Fruit fly (Drosophila melanogaster): ENCODE data around the gene CG5521.

The CG5521 gene

DNA sequence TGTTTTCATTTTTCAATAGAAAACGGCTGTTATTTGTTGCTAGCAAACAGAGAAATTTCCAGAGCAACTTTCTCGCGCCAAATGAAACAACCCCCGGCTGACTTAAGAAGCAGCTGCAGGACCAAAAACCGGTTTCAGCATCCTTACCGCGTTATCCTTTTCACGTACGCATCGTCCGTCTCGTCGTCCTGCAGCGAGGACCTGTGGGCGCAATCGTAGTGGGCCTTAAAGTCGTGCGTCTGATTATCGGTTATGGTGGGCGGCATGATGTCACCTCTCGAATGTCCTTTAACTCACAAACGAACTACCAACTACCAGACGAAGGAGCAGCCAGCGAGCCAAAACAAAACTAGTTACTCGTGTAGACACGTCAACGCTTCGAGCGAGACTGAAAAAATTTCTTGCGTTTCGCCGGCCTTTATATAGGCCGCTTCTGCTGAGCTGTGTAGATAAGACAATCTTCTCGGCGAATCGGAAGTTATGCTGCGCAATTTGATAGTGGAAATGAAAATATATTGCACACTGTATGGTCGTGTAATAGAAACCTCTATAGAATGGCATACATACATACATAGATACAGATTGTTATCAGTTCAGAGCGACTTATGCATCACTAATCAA is 13.8 kb upstream of the CG5521 start:
- TF ChIP-seq CG7045 (GFP tag; optimal IDR thresholded peaks at IDR 0.05): no peak
- TF ChIP-seq CG11617 (GFP tag; optimal IDR thresholded peaks at IDR 0.05): no peak
- no peak for TF ChIP-seq kay (GFP tag; ENCODE audit: borderline replicate concordance)
- TF ChIP-seq ovo (GFP tag; optimal IDR thresholded peaks at IDR 0.05): no peak
- no peak for TF ChIP-seq CG14711 (tag; optimal IDR thresholded peaks at IDR 0.05)

DNA sequence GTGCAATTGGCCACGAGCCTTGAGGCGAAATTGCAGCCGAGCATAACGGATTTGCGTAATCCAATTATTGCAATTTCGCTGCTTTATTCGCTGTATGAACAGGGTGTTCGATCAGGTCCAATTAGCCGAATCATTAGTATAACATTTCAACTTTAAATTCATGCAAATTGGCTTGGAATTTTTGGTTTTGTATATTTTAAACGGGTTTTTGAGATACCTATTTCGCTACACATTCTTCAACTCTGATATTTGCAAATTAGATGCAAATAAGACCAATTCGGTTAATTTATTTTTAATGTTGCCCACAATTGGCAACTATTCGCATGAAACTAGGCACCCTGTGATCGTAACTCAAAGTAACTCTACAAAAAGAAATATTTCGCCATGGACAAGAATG is 13.3 kb upstream of the CG5521 start:
- no peak for TF ChIP-seq cnc (optimal IDR thresholded peaks at IDR 0.05)
- peak; percentile 48 for TF ChIP-seq CG5204 (GFP tag; optimal IDR thresholded peaks at IDR 0.05)
- peak; percentile 70 for TF ChIP-seq tj (GFP tag; optimal IDR thresholded peaks at IDR 0.05)
- TF ChIP-seq bab1 (GFP tag; optimal IDR thresholded peaks at IDR 0.05): peak; percentile 99
- TF ChIP-seq CG33017 (tag; optimal IDR thresholded peaks at IDR 0.05): peak; percentile 40
- TF ChIP-seq CG7101 (tag; optimal IDR thresholded peaks at IDR 0.05): peak; percentile 82
- no peak for TF ChIP-seq kay (GFP tag; ENCODE audit: borderline replicate concordance)
- peak; percentile 85 for TF ChIP-seq CG14711 (tag; optimal IDR thresholded peaks at IDR 0.05)
- TF ChIP-seq CG11617 (GFP tag; optimal IDR thresholded peaks at IDR 0.05): peak; percentile 51
- peak; percentile 35 for TF ChIP-seq CG7045 (GFP tag; optimal IDR thresholded peaks at IDR 0.05)
- no peak for TF ChIP-seq ovo (GFP tag; optimal IDR thresholded peaks at IDR 0.05)
- TF ChIP-seq CG12768 (GFP tag; optimal IDR thresholded peaks at IDR 0.05): no peak
- TF ChIP-seq Mnt (GFP tag; optimal IDR thresholded peaks at IDR 0.05): peak; percentile 35
- peak; percentile 91 for TF ChIP-seq Crg-1 (GFP tag; optimal IDR thresholded peaks at IDR 0.05)
- TF ChIP-seq Hr96 (GFP tag; optimal IDR thresholded peaks at IDR 0.05): peak; percentile 80
- TF ChIP-seq CG1620 (GFP tag; optimal IDR thresholded peaks at IDR 0.05): peak; percentile 92
- TF ChIP-seq Clk (GFP tag; optimal IDR thresholded peaks at IDR 0.05): peak; percentile 35
- peak; percentile 73 for TF ChIP-seq pad (GFP tag; optimal IDR thresholded peaks at IDR 0.05)
- no peak for TF ChIP-seq cic (GFP tag; optimal IDR thresholded peaks at IDR 0.05)
- peak; percentile 45 for TF ChIP-seq toe (GFP tag; optimal IDR thresholded peaks at IDR 0.05)

DNA sequence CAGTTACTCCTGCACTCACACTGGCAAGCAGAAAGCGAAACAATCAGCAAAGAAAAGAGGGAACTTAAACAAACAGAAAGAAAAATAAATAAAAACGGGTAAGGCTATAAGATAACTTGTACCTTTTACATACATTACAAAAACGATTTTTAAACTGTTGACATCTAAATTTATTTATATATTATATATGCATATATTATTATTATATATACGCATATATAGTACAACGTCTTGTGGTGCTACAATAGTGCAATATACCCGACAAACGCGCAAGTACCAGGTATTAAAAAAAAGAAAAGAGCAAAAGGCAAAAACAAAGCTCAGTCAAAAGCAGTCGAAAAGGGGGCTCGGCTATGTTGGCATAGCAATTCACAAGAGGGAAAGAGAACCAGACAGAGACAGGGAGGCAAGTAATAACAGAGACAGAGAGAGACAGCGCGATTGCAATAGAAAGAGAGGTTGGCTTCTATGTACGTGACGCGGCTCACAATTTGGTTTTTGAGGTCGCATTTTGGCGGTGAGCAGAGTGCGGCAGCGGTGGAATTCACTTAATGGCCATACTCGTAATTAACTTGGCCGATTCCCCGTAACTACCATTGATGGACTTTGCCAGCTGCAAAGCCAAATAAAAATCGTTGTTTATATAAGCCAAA is 12.6 kb upstream of the CG5521 start:
- TF ChIP-seq cnc (optimal IDR thresholded peaks at IDR 0.05): no peak
- no peak for TF ChIP-seq CG33017 (tag; optimal IDR thresholded peaks at IDR 0.05)
- TF ChIP-seq tj (GFP tag; optimal IDR thresholded peaks at IDR 0.05): peak; percentile 33
- no peak for TF ChIP-seq Mnt (GFP tag; optimal IDR thresholded peaks at IDR 0.05)
- TF ChIP-seq CG7101 (tag; optimal IDR thresholded peaks at IDR 0.05): peak; percentile 35
- peak; percentile 4 for TF ChIP-seq pad (GFP tag; optimal IDR thresholded peaks at IDR 0.05)
- peak; percentile 72 for TF ChIP-seq CG14711 (tag; optimal IDR thresholded peaks at IDR 0.05)

DNA sequence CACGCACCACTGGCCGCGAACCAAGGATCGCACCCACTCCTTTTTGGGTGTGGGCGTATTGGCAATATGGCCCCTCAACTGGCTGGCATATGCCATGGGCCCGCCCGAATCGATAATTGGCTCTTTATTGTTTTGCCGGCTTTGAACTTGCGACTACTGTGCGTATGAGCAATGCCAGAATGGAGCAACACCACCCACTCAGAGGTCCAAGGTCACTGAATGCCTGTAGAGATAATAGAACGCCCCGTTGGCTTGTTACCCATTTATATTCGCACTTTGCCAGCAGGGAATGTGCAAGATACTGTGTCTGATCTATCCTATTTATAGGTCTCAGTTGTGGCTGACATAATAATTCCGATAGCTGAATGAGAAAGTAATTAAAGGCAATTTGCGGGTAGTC is 11.2 kb upstream of the CG5521 start:
- TF ChIP-seq tj (GFP tag; optimal IDR thresholded peaks at IDR 0.05) (no peak), CG1620 (GFP tag; optimal IDR thresholded peaks at IDR 0.05) (no peak), CG11617 (GFP tag; optimal IDR thresholded peaks at IDR 0.05) (no peak), CG7101 (tag; optimal IDR thresholded peaks at IDR 0.05) (no peak)

DNA sequence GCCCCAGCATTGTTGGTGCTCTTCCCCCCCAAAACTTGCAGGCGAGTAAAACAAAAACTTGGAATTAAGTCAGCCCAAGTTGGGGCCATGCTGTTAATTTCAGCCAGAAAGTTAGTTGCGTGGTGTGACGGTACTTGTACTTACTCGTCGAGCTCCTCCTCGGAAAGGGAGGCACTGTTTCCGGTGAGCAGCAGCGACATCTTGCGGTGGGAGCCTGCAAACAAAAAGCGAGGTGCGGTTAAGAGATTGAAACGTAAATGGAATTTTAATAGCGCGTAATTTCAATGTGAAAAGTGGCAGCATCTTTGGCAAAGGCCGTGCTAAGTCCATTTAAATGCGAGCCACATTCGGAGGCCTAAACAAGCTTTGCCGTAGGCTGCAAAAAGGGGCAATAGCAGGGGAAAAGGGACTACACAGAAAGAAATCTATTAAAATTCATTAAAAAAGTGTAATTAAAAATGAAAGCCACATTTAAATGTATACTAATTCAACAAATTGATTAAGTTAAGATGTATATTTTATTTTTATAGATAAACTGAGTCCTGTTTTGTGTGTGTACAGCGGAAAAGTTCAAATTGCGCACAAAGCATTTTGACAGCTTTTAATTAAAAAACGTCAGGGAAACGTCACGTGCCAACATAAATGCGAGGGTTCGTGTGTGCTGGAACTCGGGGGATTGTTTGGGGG is 10.2 kb upstream of the CG5521 start:
- TF ChIP-seq Clk (GFP tag; optimal IDR thresholded peaks at IDR 0.05) (no peak), Hr96 (GFP tag; optimal IDR thresholded peaks at IDR 0.05) (no peak), CG14711 (tag; optimal IDR thresholded peaks at IDR 0.05) (no peak), CG1620 (GFP tag; optimal IDR thresholded peaks at IDR 0.05) (no peak), ovo (GFP tag; optimal IDR thresholded peaks at IDR 0.05) (no peak), CG7045 (GFP tag; optimal IDR thresholded peaks at IDR 0.05) (no peak), tj (GFP tag; optimal IDR thresholded peaks at IDR 0.05) (no peak), cnc (optimal IDR thresholded peaks at IDR 0.05) (no peak), bab1 (GFP tag; optimal IDR thresholded peaks at IDR 0.05) (no peak), CG7101 (tag; optimal IDR thresholded peaks at IDR 0.05) (no peak), kay (GFP tag; ENCODE audit: borderline replicate concordance) (no peak), CG12768 (GFP tag; optimal IDR thresholded peaks at IDR 0.05) (no peak), CG33017 (tag; optimal IDR thresholded peaks at IDR 0.05) (no peak), Mnt (GFP tag; optimal IDR thresholded peaks at IDR 0.05) (no peak), cic (GFP tag; optimal IDR thresholded peaks at IDR 0.05) (no peak), toe (GFP tag; optimal IDR thresholded peaks at IDR 0.05) (no peak), CG5204 (GFP tag; optimal IDR thresholded peaks at IDR 0.05) (no peak), pad (GFP tag; optimal IDR thresholded peaks at IDR 0.05) (no peak)

DNA sequence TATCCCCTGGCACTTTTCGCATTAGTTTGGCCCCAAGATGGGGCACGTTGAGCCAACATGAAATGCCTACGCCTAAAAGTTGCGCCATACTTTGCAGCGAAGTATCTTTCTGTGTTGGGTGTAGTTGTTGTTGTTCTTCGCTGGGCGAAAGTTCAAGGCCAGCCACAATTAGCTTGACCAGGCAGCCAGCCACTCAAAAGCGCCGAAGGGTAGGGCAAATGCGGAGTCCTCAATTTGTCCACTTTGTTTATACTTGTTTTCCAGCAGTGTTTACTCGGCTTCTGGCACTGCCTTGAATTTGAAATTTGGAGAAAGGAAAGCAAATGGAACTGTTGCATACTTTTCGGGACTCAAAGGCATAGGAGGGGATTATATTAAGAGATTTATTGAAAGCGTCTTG is 9.6 kb upstream of the CG5521 start:
- TF ChIP-seq CG11617 (GFP tag; optimal IDR thresholded peaks at IDR 0.05) (no peak), Clk (GFP tag; optimal IDR thresholded peaks at IDR 0.05) (no peak), ovo (GFP tag; optimal IDR thresholded peaks at IDR 0.05) (no peak), CG14711 (tag; optimal IDR thresholded peaks at IDR 0.05) (no peak)

Measured in whole organism, adult.